Fruit fly (Drosophila melanogaster) whole organism, embryonic: Measurements from ENCODE around the gene Zn72D.
A peak's percentile ranks its signal among the peaks of the same experiment; 100 is the strongest.

Experiments used
- Abd-B ChIP-seq: fragments of 200-800 bp; sonication (Bioruptor generic); optimal IDR thresholded peaks from 2 replicates; lab custom pipeline; 2018; ENCODE audit warnings: missing biosample characterization, mild to moderate bottlenecking, missing genetic modification characterization, moderate library complexity
- Atf3 ChIP-seq: fragments of 200-800 bp; sonication (Bioruptor generic); optimal IDR thresholded peaks from 3 replicates; lab custom pipeline; 2016; ENCODE audit warnings: missing biosample characterization, missing genetic modification characterization
- BtbVII ChIP-seq: fragments of 200-800 bp; sonication (Bioruptor generic); optimal IDR thresholded peaks from 3 replicates; lab custom pipeline; 2017; ENCODE audit warnings: missing biosample characterization, mild to moderate bottlenecking, missing genetic modification characterization
- Bteb2 ChIP-seq: fragments of 200-800 bp; sonication (Bioruptor generic); optimal IDR thresholded peaks from 2 replicates; lab custom pipeline; 2016; ENCODE audit warnings: missing biosample characterization, missing genetic modification characterization
- C15 ChIP-seq: fragments of 200-800 bp; sonication (Bioruptor generic); IDR thresholded peaks from 3 replicates; pipeline ENCODE4 v1.3.6; 2022; ENCODE audit warnings: missing biosample characterization, missing genetic modification characterization
- CG10209 ChIP-seq: fragments of 200-800 bp; sonication (Bioruptor generic); optimal IDR thresholded peaks from 3 replicates; lab custom pipeline; 2017; ENCODE audit warnings: missing biosample characterization, mild to moderate bottlenecking, missing genetic modification characterization, missing genetic modification reagents
- CG10543 ChIP-seq: fragments of 200-800 bp; sonication (Bioruptor generic); optimal IDR thresholded peaks from 3 replicates; lab custom pipeline; 2017; ENCODE audit warnings: missing biosample characterization, mild to moderate bottlenecking, missing genetic modification characterization, moderate library complexity
- CG1233 ChIP-seq: fragments of 200-800 bp; sonication (Bioruptor generic); optimal IDR thresholded peaks from 4 replicates; lab custom pipeline; 2018; ENCODE audit warnings: missing biosample characterization, mild to moderate bottlenecking, missing genetic modification characterization
- CG12391 ChIP-seq: fragments of 200-800 bp; sonication (Bioruptor generic); optimal IDR thresholded peaks from 3 replicates; lab custom pipeline; 2018; ENCODE audit warnings: missing biosample characterization, mild to moderate bottlenecking, missing genetic modification characterization, moderate library complexity
- CG13624 ChIP-seq: fragments of 200-800 bp; sonication (Bioruptor generic); optimal IDR thresholded peaks from 2 replicates; lab custom pipeline; 2016; ENCODE audit warnings: missing biosample characterization, missing genetic modification characterization
- CG15011 ChIP-seq: fragments of 200-800 bp; sonication (Bioruptor generic); optimal IDR thresholded peaks from 3 replicates; lab custom pipeline; 2018; ENCODE audit warnings: missing biosample characterization, mild to moderate bottlenecking, missing genetic modification characterization
- CG15269 ChIP-seq: fragments of 200-800 bp; sonication (Bioruptor generic); optimal IDR thresholded peaks from 2 replicates; lab custom pipeline; 2018; ENCODE audit warnings: missing biosample characterization, mild to moderate bottlenecking, missing genetic modification characterization, moderate library complexity
- CG18262 ChIP-seq: fragments of 200-800 bp; optimal IDR thresholded peaks from 3 replicates; lab custom pipeline; 2019; ENCODE audit warnings: missing biosample characterization, mild to moderate bottlenecking, missing genetic modification characterization, moderate library complexity
- CG18764 ChIP-seq: fragments of 200-800 bp; sonication (Bioruptor generic); optimal IDR thresholded peaks from 3 replicates; lab custom pipeline; 2016; ENCODE audit warnings: missing biosample characterization, missing genetic modification characterization
- CG2120 ChIP-seq: fragments of 200-800 bp; sonication (Bioruptor generic); optimal IDR thresholded peaks from 3 replicates; lab custom pipeline; 2016; ENCODE audit warnings: missing biosample characterization, missing genetic modification characterization
- CG30403 ChIP-seq: fragments of 200-800 bp; sonication (Bioruptor generic); optimal IDR thresholded peaks from 3 replicates; lab custom pipeline; 2016; ENCODE audit warnings: missing biosample characterization, missing genetic modification characterization
- CG3281 ChIP-seq: fragments of 200-800 bp; sonication (Bioruptor generic); optimal IDR thresholded peaks from 3 replicates; lab custom pipeline; 2017; ENCODE audit warnings: missing biosample characterization, mild to moderate bottlenecking, missing genetic modification characterization
- CG3726 ChIP-seq: fragments of 200-800 bp; sonication (Bioruptor generic); IDR thresholded peaks from 3 replicates; pipeline ENCODE4, ENCODE4 v1.3.6; 2022; ENCODE audit warnings: missing biosample characterization, missing genetic modification characterization
- CG43689 ChIP-seq: fragments of 200-800 bp; sonication (Bioruptor generic); IDR thresholded peaks from 2 replicates; pipeline ENCODE4 v1.3.6; 2022; ENCODE audit warnings: missing biosample characterization, missing genetic modification characterization
- CG6689 ChIP-seq: fragments of 200-800 bp; sonication (Bioruptor generic); IDR thresholded peaks from 2 replicates; pipeline ENCODE4 v1.3.6; 2022; ENCODE audit warnings: missing biosample characterization, missing genetic modification characterization
- CG6765 ChIP-seq: fragments of 200-800 bp; sonication (Bioruptor generic); optimal IDR thresholded peaks from 3 replicates; lab custom pipeline; 2017; ENCODE audit warnings: missing biosample characterization, mild to moderate bottlenecking, missing genetic modification characterization
- CG9727 ChIP-seq: fragments of 200-800 bp; sonication (Bioruptor generic); optimal IDR thresholded peaks from 3 replicates; lab custom pipeline; 2017; ENCODE audit warnings: missing biosample characterization, mild to moderate bottlenecking, missing genetic modification characterization
- Camta ChIP-seq: fragments of 200-800 bp; sonication (Bioruptor generic); optimal IDR thresholded peaks from 2 replicates; lab custom pipeline; 2016; ENCODE audit warnings: missing biosample characterization, missing genetic modification characterization
- Dbx ChIP-seq: fragments of 200-800 bp; sonication (Bioruptor generic); IDR thresholded peaks from 3 replicates; pipeline ENCODE4 v1.3.6; 2022; ENCODE audit warnings: missing biosample characterization, missing genetic modification characterization
- Eip74EF ChIP-seq, 2 experiments: fragments of 200-800 bp in 1 of 2; fragments of >200 bp in 1 of 2; sonication (Bioruptor generic) in 1 of 2; optimal IDR thresholded peaks; 2 replicates each; lab custom pipeline; 2017 to 2019; ENCODE audit warnings: missing biosample characterization in 2 of 2, missing genetic modification characterization in 2 of 2, mild to moderate bottlenecking in 1 of 2, moderate library complexity in 1 of 2
- Ets97D ChIP-seq: fragments of 200-800 bp; sonication (Bioruptor generic); optimal IDR thresholded peaks from 3 replicates; lab custom pipeline; 2016; ENCODE audit warnings: missing biosample characterization, missing genetic modification characterization
- Hand ChIP-seq: fragments of 200-800 bp; sonication (Bioruptor generic); optimal IDR thresholded peaks from 2 replicates; lab custom pipeline; 2017; ENCODE audit warnings: mild to moderate bottlenecking, missing biosample characterization, missing genetic modification reagents, missing genetic modification characterization
- Lim3 ChIP-seq: fragments of 200-800 bp; sonication (Bioruptor generic); IDR thresholded peaks from 2 replicates; pipeline ENCODE4 v1.3.6; 2022; ENCODE audit warnings: missing biosample characterization, missing genetic modification characterization
- Mrtf ChIP-seq: fragments of 200-800 bp; sonication (Bioruptor generic); IDR thresholded peaks from 3 replicates; pipeline ENCODE4 v1.3.6; 2022; ENCODE audit warnings: missing biosample characterization, missing genetic modification characterization
- Oli ChIP-seq: fragments of 200-800 bp; sonication (Bioruptor generic); optimal IDR thresholded peaks from 2 replicates; lab custom pipeline; 2018; ENCODE audit warnings: missing biosample characterization, mild to moderate bottlenecking, missing genetic modification characterization, moderate library complexity
- PHDP ChIP-seq: fragments of 200-800 bp; sonication (Bioruptor generic); optimal IDR thresholded peaks from 3 replicates; lab custom pipeline; 2018; ENCODE audit warnings: missing biosample characterization, mild to moderate bottlenecking, missing genetic modification characterization, moderate library complexity
- Sox100B ChIP-seq: fragments of 200-800 bp; sonication (Bioruptor generic); optimal IDR thresholded peaks from 3 replicates; lab custom pipeline; 2018; ENCODE audit warnings: missing biosample characterization, mild to moderate bottlenecking, missing genetic modification characterization
- amos ChIP-seq: fragments of 200-800 bp; sonication (Bioruptor generic); IDR thresholded peaks from 2 replicates; pipeline ENCODE4 v1.3.6; 2022; ENCODE audit warnings: missing biosample characterization, missing genetic modification characterization; ENCODE audit not compliant: partially characterized antibody
- bcd ChIP-seq: fragments of 200-800 bp; sonication (Bioruptor generic); optimal IDR thresholded peaks from 2 replicates; lab custom pipeline; 2017; ENCODE audit warnings: missing biosample characterization, mild to moderate bottlenecking, missing genetic modification characterization
- dmrt11E ChIP-seq: fragments of 200-800 bp; sonication (Bioruptor generic); optimal IDR thresholded peaks from 3 replicates; lab custom pipeline; 2018; ENCODE audit warnings: missing biosample characterization, mild to moderate bottlenecking, missing genetic modification characterization, moderate library complexity
- dpn ChIP-seq, 2 experiments: fragments of 200-800 bp; sonication (Bioruptor generic); optimal IDR thresholded peaks; 3 replicates each; lab custom pipeline; 2016; ENCODE audit warnings: missing biosample characterization in 2 of 2, missing genetic modification characterization in 2 of 2
- gem ChIP-seq: fragments of 200-800 bp; sonication (Bioruptor generic); optimal IDR thresholded peaks from 2 replicates; lab custom pipeline; 2019; ENCODE audit warnings: missing biosample characterization, mild to moderate bottlenecking, missing genetic modification characterization, moderate library complexity
- kah ChIP-seq: fragments of 200-800 bp; sonication (Bioruptor generic); optimal IDR thresholded peaks from 2 replicates; lab custom pipeline; 2018; ENCODE audit warnings: missing biosample characterization, mild to moderate bottlenecking, missing genetic modification characterization
- lilli ChIP-seq: fragments of 200-800 bp; sonication (Bioruptor generic); optimal IDR thresholded peaks from 3 replicates; lab custom pipeline; 2016; ENCODE audit warnings: missing biosample characterization, missing genetic modification characterization
- lmd ChIP-seq: fragments of 200-800 bp; sonication (Bioruptor generic); IDR thresholded peaks from 2 replicates; pipeline ENCODE4 v1.3.6; 2022; ENCODE audit warnings: missing biosample characterization, missing genetic modification characterization
- pan ChIP-seq, 4 experiments: fragments of >200 bp in 3 of 4; fragments of 200-800 bp in 1 of 4; sonication (Bioruptor generic) in 1 of 4; optimal IDR thresholded peaks in 3 of 4; IDR thresholded peaks in 1 of 4; 2 replicates each; pipeline versions ENCODE4 v1.3.6 to Lab custom; 2017 to 2022; ENCODE audit warnings: missing biosample characterization in 2 of 4, missing genetic modification characterization in 2 of 4, mixed read lengths in 1 of 4
- phol ChIP-seq: fragments of 200-800 bp; sonication (Bioruptor generic); optimal IDR thresholded peaks from 3 replicates; lab custom pipeline; 2018; ENCODE audit warnings: missing biosample characterization, mild to moderate bottlenecking, missing genetic modification characterization, moderate library complexity
- tio ChIP-seq: fragments of 200-800 bp; sonication (Bioruptor generic); optimal IDR thresholded peaks from 2 replicates; lab custom pipeline; 2017; ENCODE audit warnings: missing biosample characterization, missing genetic modification characterization, inconsistent platforms

The Zn72D gene

dm6 chr3L:16147819-16148236, 35.4 kb upstream of the Zn72D start (continued):
- TF ChIP-seq lmd (GFP tag; lab: Robert Waterston, UW) (no peak), pan (optimal IDR thresholded peaks at IDR 0.05; lab: Kevin White, UChicago) (no peak), pan (GFP tag; optimal IDR thresholded peaks at IDR 0.05 in 1 of 2, IDR thresholded peaks at IDR 0.05 in 1 of 2) (no peak), CG43689 (GFP tag; lab: Robert Waterston, UW) (no peak), Abd-B (peak; percentile 15), Hand (GFP tag; lab: Kevin White, UChicago) (peak; percentile 53), gem (tag; lab: Kevin White, UChicago) (peak; percentile 54), CG15269 (tag; lab: Kevin White, UChicago) (peak; percentile 19), CG10209 (GFP tag; lab: Kevin White, UChicago) (peak; percentile 35), CG6689 (GFP tag; lab: Robert Waterston, UW) (no peak), CG3281 (GFP tag; lab: Kevin White, UChicago) (peak; percentile 57), CG3726 (GFP tag; lab: Robert Waterston, UW) (no peak), Lim3 (GFP tag; lab: Robert Waterston, UW) (no peak), Ets97D (GFP tag; lab: Kevin White, UChicago) (no peak), CG13624 (GFP tag; lab: Kevin White, UChicago) (peak; percentile 9), dmrt11E (tag; lab: Kevin White, UChicago) (no peak), BtbVII (peak; percentile 22), Eip74EF (GFP tag; optimal IDR thresholded peaks at IDR 0.05; lab: Kevin White, UChicago) (no peak), CG9727 (GFP tag; lab: Kevin White, UChicago) (peak; percentile 28), Oli (tag; lab: Kevin White, UChicago) (peak; percentile 39), Atf3 (GFP tag; lab: Kevin White, UChicago) (peak; percentile 9), PHDP (tag; lab: Kevin White, UChicago) (peak; percentile 4), Dbx (GFP tag; lab: Robert Waterston, UW) (no peak), CG18262 (peak; percentile 20), CG15011 (GFP tag; lab: Kevin White, UChicago) (no peak), phol (tag; lab: Kevin White, UChicago) (peak; percentile 38), bcd (peak; percentile 13), CG1233 (peak; percentile 37), Sox100B (GFP tag; lab: Kevin White, UChicago) (peak; percentile 40), CG30403 (GFP tag; lab: Kevin White, UChicago) (peak; percentile 56), Camta (GFP tag; lab: Kevin White, UChicago) (peak; percentile 23), lilli (peak; percentile 8), CG18764 (no peak), CG6765 (GFP tag; lab: Kevin White, UChicago) (peak; percentile 6), Bteb2 (GFP tag; lab: Kevin White, UChicago) (no peak), tio (GFP tag; lab: Kevin White, UChicago) (peak; percentile 22), Mrtf (no peak), amos (GFP tag; lab: Robert Waterston, UW) (no peak), kah (GFP tag; lab: Kevin White, UChicago) (no peak), CG10543 (GFP tag; lab: Kevin White, UChicago) (peak; percentile 46), C15 (GFP tag; lab: Robert Waterston, UW) (no peak), CG12391 (tag; lab: Kevin White, UChicago) (peak; percentile 18), dpn (GFP tag; optimal IDR thresholded peaks at IDR 0.05; lab: Kevin White, UChicago) (peak; percentile 15 to 37), CG2120 (GFP tag; lab: Kevin White, UChicago) (peak; percentile 57)
